Worm (Caenorhabditis elegans) whole organism, mixed stage, embryonic: Measurements from ENCODE around the gene Y45G5AM.7.

Experiments used
- M03D4.4 ChIP-seq: sonication (generic microtip); optimal IDR thresholded peaks from 2 replicates; lab custom pipeline; 2017; ENCODE audit warnings: mild to moderate bottlenecking, missing genetic modification characterization, missing compliant biosample characterization
- bed-3 ChIP-seq: fragments of 200-800 bp; sonication (Bioruptor generic); optimal IDR thresholded peaks from 3 replicates; lab custom pipeline; 2018; ENCODE audit warnings: mild to moderate bottlenecking, missing genetic modification characterization, moderate library complexity, missing compliant biosample characterization
- blmp-1 ChIP-seq: fragments of 150-350 bp; optimal IDR thresholded peaks from 2 replicates; lab custom pipeline; 2014; ENCODE audit warnings: missing biosample characterization, missing genetic modification characterization
- ceh-39 ChIP-seq: fragments of 150-350 bp; optimal IDR thresholded peaks from 2 replicates; lab custom pipeline; 2014; ENCODE audit warnings: missing biosample characterization, missing genetic modification characterization
- ceh-83 ChIP-seq: fragments of 200-800 bp; sonication (Bioruptor generic); optimal IDR thresholded peaks from 2 replicates; lab custom pipeline; 2018; ENCODE audit warnings: mild to moderate bottlenecking, missing genetic modification characterization, missing compliant biosample characterization
- ces-1 ChIP-seq: fragments of 150-350 bp; optimal IDR thresholded peaks from 2 replicates; lab custom pipeline; 2014; ENCODE audit warnings: missing biosample characterization, missing genetic modification reagents, missing genetic modification characterization
- cnd-1 ChIP-seq: fragments of 200-800 bp; sonication (Bioruptor generic); optimal IDR thresholded peaks from 2 replicates; lab custom pipeline; 2018; ENCODE audit warnings: mild to moderate bottlenecking, missing genetic modification characterization, missing compliant biosample characterization
- drap-1 ChIP-seq: fragments of 200-800 bp; sonication (Bioruptor generic); optimal IDR thresholded peaks from 3 replicates; lab custom pipeline; 2018; ENCODE audit warnings: mild to moderate bottlenecking, missing genetic modification characterization, missing compliant biosample characterization
- elt-1 ChIP-seq: sonication (generic microtip); optimal IDR thresholded peaks from 2 replicates; lab custom pipeline; 2017; ENCODE audit warnings: missing genetic modification characterization, mild to moderate bottlenecking, missing compliant biosample characterization, antibody characterized with exemption, moderate library complexity, borderline replicate concordance; ENCODE audit not compliant: insufficient read depth
- elt-3 ChIP-seq: fragments of 150-350 bp; optimal IDR thresholded peaks from 2 replicates; lab custom pipeline; 2014; ENCODE audit warnings: missing biosample characterization, missing genetic modification characterization
- flh-1 ChIP-seq: fragments of 200-800 bp; sonication (Bioruptor generic); optimal IDR thresholded peaks from 2 replicates; lab custom pipeline; 2018; ENCODE audit warnings: mild to moderate bottlenecking, missing genetic modification characterization, moderate library complexity, missing compliant biosample characterization
- ham-2 ChIP-seq: fragments of 200-800 bp; sonication (Bioruptor generic); optimal IDR thresholded peaks from 2 replicates; lab custom pipeline; 2018; ENCODE audit warnings: mild to moderate bottlenecking, missing genetic modification characterization, missing compliant biosample characterization
- hlh-1 ChIP-seq: fragments of 150-350 bp; optimal IDR thresholded peaks from 2 replicates; lab custom pipeline; 2014; ENCODE audit warnings: missing biosample characterization, missing genetic modification reagents, missing genetic modification characterization
- lin-13 ChIP-seq: fragments of 150-350 bp; optimal IDR thresholded peaks from 2 replicates; lab custom pipeline; 2014; ENCODE audit warnings: missing biosample characterization, missing genetic modification characterization
- lin-32 ChIP-seq: fragments of 200-800 bp; sonication (Bioruptor generic); optimal IDR thresholded peaks from 2 replicates; lab custom pipeline; 2018; ENCODE audit warnings: mild to moderate bottlenecking, missing genetic modification characterization, missing compliant biosample characterization
- lsy-2 ChIP-seq: fragments of 150-350 bp; optimal IDR thresholded peaks from 2 replicates; lab custom pipeline; 2014; ENCODE audit warnings: missing biosample characterization, missing genetic modification characterization
- mab-5 ChIP-seq: fragments of 150-350 bp; optimal IDR thresholded peaks from 2 replicates; lab custom pipeline; 2014; ENCODE audit warnings: missing biosample characterization, missing genetic modification characterization
- mep-1 ChIP-seq: fragments of 150-350 bp; optimal IDR thresholded peaks from 2 replicates; lab custom pipeline; 2017; ENCODE audit warnings: missing biosample characterization, missing genetic modification reagents, missing genetic modification characterization, inconsistent platforms
- mls-2 ChIP-seq: sonication (generic microtip); optimal IDR thresholded peaks from 2 replicates; lab custom pipeline; 2016; ENCODE audit warnings: mild to moderate bottlenecking, missing genetic modification characterization, moderate library complexity, missing compliant biosample characterization
- nhr-12 ChIP-seq: fragments of 150-350 bp; optimal IDR thresholded peaks from 2 replicates; lab custom pipeline; 2014; ENCODE audit warnings: missing biosample characterization, missing genetic modification characterization
- nhr-2 ChIP-seq: fragments of 150-350 bp; optimal IDR thresholded peaks from 2 replicates; lab custom pipeline; 2014; ENCODE audit warnings: missing biosample characterization, missing genetic modification characterization
- nhr-28 ChIP-seq: fragments of 150-350 bp; optimal IDR thresholded peaks from 2 replicates; lab custom pipeline; 2014; ENCODE audit warnings: missing biosample characterization, missing genetic modification characterization
- nhr-76 ChIP-seq: sonication (generic microtip); optimal IDR thresholded peaks from 2 replicates; lab custom pipeline; 2017; ENCODE audit warnings: missing biosample characterization, missing genetic modification characterization
- pha-4 ChIP-seq: fragments of 150-350 bp; optimal IDR thresholded peaks from 2 replicates; lab custom pipeline; 2018; ENCODE audit warnings: missing biosample characterization, missing genetic modification reagents, missing genetic modification characterization
- sem-2 ChIP-seq: fragments of 200-800 bp; sonication (Bioruptor generic); optimal IDR thresholded peaks from 2 replicates; lab custom pipeline; 2018; ENCODE audit warnings: mild to moderate bottlenecking, missing genetic modification characterization, missing compliant biosample characterization
- snpc-4 ChIP-seq: fragments of 150-350 bp; optimal IDR thresholded peaks from 2 replicates; lab custom pipeline; 2014; ENCODE audit warnings: missing biosample characterization, missing genetic modification characterization
- sptf-1 ChIP-seq: sonication (generic microtip); optimal IDR thresholded peaks from 2 replicates; lab custom pipeline; 2017; ENCODE audit warnings: mild to moderate bottlenecking, missing genetic modification characterization, moderate library complexity, missing compliant biosample characterization
- unc-120 ChIP-seq: sonication (generic microtip); optimal IDR thresholded peaks from 2 replicates; lab custom pipeline; 2017; ENCODE audit warnings: missing genetic modification characterization, missing compliant biosample characterization; ENCODE audit not compliant: poor library complexity, severe bottlenecking
- unc-39 ChIP-seq: fragments of 150-350 bp; optimal IDR thresholded peaks from 2 replicates; lab custom pipeline; 2014; ENCODE audit warnings: missing biosample characterization, missing genetic modification characterization
- zip-8 ChIP-seq: fragments of 150-350 bp; optimal IDR thresholded peaks from 2 replicates; lab custom pipeline; 2014; ENCODE audit warnings: missing biosample characterization, missing genetic modification characterization
- ztf-11 ChIP-seq: fragments of 150-350 bp; optimal IDR thresholded peaks from 2 replicates; lab custom pipeline; 2014; ENCODE audit warnings: missing biosample characterization, missing genetic modification characterization

Y45G5AM.7 gene

ce11 chrV:4186453-4187143 is 16.6 kb upstream of the Y45G5AM.7 start:
- TF ChIP-seq drap-1 (GFP tag; lab: Kevin White, UChicago), result no peak
- TF ChIP-seq ham-2 (GFP tag; lab: Kevin White, UChicago), result peak; percentile 6
- no peak for TF ChIP-seq ceh-83

- TF ChIP-seq nhr-28 (tag; lab: Kevin White, UChicago) (no peak), mls-2 (tag; lab: Kevin White, UChicago) (no peak), nhr-2 (no peak), elt-1 (tag; lab: Kevin White, UChicago) (no peak), mep-1 (tag; lab: Kevin White, UChicago) (no peak)
Observed at ce11 chrV:4185885-4186284, 15.8 kb upstream of the Y45G5AM.7 start.

ce11 chrV:4182546-4182945 is 12.5 kb upstream of the Y45G5AM.7 start:
- TF ChIP-seq nhr-76 (tag; lab: Kevin White, UChicago) (no peak), snpc-4 (tag; lab: Kevin White, UChicago) (no peak), cnd-1 (no peak), unc-39 (tag; lab: Kevin White, UChicago) (no peak), nhr-2 (no peak), ztf-11 (tag; lab: Kevin White, UChicago) (no peak), elt-3 (no peak), sptf-1 (tag; lab: Kevin White, UChicago) (no peak)

- TF ChIP-seq unc-120 (tag; lab: Kevin White, UChicago) (no peak), lin-32 (GFP tag; lab: Kevin White, UChicago) (peak; percentile 20), cnd-1 (peak; percentile 45), sptf-1 (tag; lab: Kevin White, UChicago) (peak; percentile 2), drap-1 (GFP tag; lab: Kevin White, UChicago) (no peak)
Observed at ce11 chrV:4181727-4182126, 11.7 kb upstream of the Y45G5AM.7 start.

ce11 chrV:4181272-4181671 is 11.2 kb upstream of the Y45G5AM.7 start:
- TF ChIP-seq lsy-2 (tag; lab: Kevin White, UChicago) (no peak), flh-1 (GFP tag; lab: Kevin White, UChicago) (no peak), pha-4 (tag; lab: Kevin White, UChicago) (no peak), snpc-4 (tag; lab: Kevin White, UChicago) (no peak), ceh-83 (no peak), zip-8 (no peak), lin-13 (tag; lab: Kevin White, UChicago) (no peak), bed-3 (no peak)

ce11 chrV:4175624-4176023 is 5.6 kb upstream of the Y45G5AM.7 start, which contains the start of the genes coh-4 and pid-5:
coh-4 (minus strand) TSS chrV:4175640.
pid-5 (plus strand) TSS chrV:4175882.
- TF ChIP-seq M03D4.4 (tag; lab: Kevin White, UChicago), result no peak

ce11 chrV:4169658-4170057 is 380 bp downstream of the Y45G5AM.7 start:
- TF ChIP-seq mep-1 (tag; lab: Kevin White, UChicago) (peak; percentile 41), ceh-39 (tag; lab: Kevin White, UChicago) (peak; percentile 19), ces-1 (peak; percentile 7), bed-3 (no peak)

ce11 chrV:4168045-4168444 is 2.0 kb downstream of the Y45G5AM.7 start:
- TF ChIP-seq nhr-28 (tag; lab: Kevin White, UChicago), result no peak
- TF ChIP-seq sem-2 (GFP tag; lab: Kevin White, UChicago), result no peak
- TF ChIP-seq mep-1 (tag; lab: Kevin White, UChicago), result no peak
- TF ChIP-seq lin-32 (GFP tag; lab: Kevin White, UChicago), result no peak
- TF ChIP-seq sptf-1 (tag; lab: Kevin White, UChicago), result no peak
- TF ChIP-seq bed-3, result no peak
- no peak for TF ChIP-seq hlh-1
- no peak for TF ChIP-seq unc-39 (tag; lab: Kevin White, UChicago)
- no peak for TF ChIP-seq elt-3
- TF ChIP-seq ceh-39 (tag; lab: Kevin White, UChicago), result no peak
- TF ChIP-seq mab-5, result no peak
- no peak for TF ChIP-seq ceh-83
- TF ChIP-seq elt-1 (tag; lab: Kevin White, UChicago), result no peak
- TF ChIP-seq blmp-1 (tag; lab: Kevin White, UChicago), result no peak
- TF ChIP-seq lsy-2 (tag; lab: Kevin White, UChicago), result no peak
- TF ChIP-seq unc-120 (tag; lab: Kevin White, UChicago), result no peak
- TF ChIP-seq M03D4.4 (tag; lab: Kevin White, UChicago), result no peak
- no peak for TF ChIP-seq ztf-11 (tag; lab: Kevin White, UChicago)
- no peak for TF ChIP-seq nhr-76 (tag; lab: Kevin White, UChicago)
- TF ChIP-seq nhr-12, result no peak
